Fruit fly (Drosophila melanogaster) ovary, adult (tissue): Measurements from ENCODE around the gene CG14971.

Experiments
- CG17801 ChIP-seq: fragments of 200-800 bp; optimal IDR thresholded peaks from 2 replicates; lab custom pipeline; 2019; ENCODE audit warnings: missing biosample characterization, mild to moderate bottlenecking, missing genetic modification characterization, moderate library complexity; ENCODE audit not compliant: partially characterized antibody

The CG14971 gene

DNA sequence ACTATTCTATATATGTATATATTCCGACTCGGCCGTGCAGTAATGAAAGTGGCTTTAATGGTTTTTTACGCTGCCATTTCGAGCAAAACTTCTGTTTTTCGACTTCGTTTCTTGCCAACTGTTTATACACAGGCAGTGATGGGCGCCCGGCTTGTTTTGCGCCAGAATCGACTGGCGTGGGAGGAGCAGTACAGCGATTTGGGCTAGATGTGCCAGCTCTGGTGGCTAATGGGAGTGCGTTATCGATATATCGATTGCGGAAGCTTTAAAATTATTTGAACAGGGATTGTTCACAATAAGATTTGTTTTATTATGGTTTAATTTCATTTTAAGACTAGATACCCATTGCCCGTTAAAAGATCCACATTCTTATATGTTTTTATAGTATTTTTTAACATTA is at the start of gene CG14971:
CG14971 (minus strand) TSS at position 136 of the 400 bp plus-strand sequence.
- TF ChIP-seq CG17801 (GFP tag; lab: Kevin White, UChicago), result no peak

DNA sequence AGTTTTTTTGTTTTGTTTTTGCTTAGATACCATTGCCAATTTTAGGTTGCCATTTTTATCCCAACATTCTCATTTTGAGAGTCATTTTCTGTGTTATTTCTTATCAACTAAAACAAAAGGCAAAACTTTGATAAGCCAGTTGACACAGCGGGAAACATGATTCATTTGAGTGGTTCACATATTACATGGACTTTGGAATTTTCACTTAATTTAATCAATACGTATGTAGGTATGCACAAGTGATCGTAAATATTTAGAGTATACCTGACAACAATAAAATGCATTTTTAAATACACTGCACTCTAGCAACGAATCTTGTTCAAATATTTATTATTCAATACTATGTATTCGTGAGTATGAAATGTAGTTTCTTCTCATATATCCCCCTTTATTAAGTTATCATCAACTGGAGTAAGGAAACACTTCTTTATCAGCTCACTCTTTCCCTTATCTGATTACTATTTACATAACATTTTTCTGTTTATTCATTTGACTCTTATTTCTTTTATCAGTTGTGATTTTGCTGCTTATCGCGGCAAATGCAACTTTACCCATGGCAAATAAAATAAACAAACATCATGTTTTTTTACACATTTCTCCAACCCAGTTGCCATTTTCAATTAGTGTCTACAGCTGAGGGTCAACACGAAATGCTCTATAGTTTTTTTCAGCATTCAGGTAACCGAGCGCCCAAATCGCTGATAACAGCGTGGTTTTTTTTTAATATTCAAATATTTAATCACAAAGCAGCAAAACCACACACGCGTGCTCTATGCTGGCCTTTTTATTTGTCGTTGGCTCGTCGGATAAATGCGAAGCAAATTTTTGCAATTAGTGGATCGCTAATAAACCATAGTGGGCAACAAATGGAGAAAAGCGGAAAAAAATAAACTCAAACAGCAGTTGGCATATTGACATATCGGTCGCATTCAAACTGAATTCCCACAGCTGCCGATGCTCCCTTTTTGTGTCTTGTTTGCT is 47.7 kb upstream of the CG14971 start:
- no peak for TF ChIP-seq CG17801 (GFP tag; lab: Kevin White, UChicago)

DNA sequence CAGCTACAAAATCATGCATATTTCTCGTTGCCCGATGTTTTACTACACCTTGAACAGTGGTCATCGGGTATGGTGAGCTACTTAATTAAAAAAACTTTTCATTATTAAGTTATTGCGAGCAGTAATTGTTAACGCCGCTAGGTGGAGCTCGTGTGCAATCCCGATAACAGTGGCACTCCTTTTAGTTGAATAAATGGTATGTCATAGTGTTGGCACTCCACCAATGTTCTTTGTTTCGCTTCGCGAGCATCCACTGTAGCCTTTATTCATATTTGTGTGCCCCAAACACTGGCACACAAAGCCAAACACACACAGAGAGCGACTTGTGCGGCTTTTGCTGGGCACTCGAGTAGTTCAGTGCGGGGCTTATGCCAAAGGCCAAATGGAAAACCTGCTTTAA is 46.8 kb upstream of the CG14971 start:
- TF ChIP-seq CG17801 (GFP tag; lab: Kevin White, UChicago), result peak; percentile 59

DNA sequence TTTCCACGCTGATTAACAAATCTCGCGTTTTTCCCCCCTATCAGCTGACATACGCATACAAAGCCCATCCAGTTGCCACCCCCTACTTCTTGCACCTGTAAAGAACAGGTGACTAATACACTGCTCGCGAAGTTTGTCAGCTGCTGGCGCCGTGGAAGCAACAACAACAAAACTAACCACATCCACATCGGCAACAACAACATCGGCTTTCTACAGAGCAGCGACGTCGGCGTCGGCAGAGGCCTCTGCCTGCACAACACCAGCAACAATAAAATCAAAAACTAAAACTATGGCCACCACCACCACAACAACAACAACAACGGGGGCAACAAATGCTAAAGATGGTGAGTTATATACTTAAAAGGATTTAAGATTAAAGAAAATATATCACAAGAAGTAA is 45.4 kb upstream of the CG14971 start:
- TF ChIP-seq CG17801 (GFP tag; lab: Kevin White, UChicago), result no peak

DNA sequence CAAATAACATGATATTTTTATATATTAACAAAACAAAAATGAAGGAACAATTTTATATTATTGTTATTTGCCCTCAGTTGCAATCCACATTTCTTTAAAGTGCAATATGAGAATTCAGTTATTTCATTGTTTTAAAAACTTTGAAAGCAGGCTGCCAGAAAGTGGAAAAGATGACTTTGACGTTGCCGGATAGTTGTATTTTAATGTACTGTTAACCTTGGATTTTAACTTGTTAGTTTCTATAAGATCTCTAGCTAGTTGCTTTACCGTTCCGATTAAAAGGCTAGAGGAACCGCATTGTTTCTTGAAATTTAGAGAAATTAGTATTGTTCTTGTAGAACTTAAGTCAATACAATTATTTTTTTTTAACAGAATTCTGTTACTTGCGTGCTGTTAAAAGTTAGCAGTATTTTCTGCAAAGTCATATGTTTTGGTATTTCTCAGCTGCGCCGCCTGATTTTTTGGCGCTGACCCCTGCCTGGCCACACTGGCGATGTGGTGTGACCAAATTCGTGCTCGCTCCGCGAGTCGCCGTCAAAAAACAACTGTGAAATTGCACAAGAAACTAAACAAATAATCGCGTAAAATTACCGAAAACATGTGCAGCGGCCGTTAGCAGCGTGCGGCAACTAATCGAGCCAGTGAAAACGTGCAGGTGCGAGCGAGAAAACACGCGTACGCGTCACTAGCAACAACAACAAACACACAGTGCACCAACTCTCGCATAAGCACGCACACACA is 44.3 kb upstream of the CG14971 start, which contains the start of gene Eip63E:
Eip63E (plus strand) TSS at position 472 of the 741 bp plus-strand sequence.
- peak; percentile 80 for TF ChIP-seq CG17801 (GFP tag; lab: Kevin White, UChicago)

DNA sequence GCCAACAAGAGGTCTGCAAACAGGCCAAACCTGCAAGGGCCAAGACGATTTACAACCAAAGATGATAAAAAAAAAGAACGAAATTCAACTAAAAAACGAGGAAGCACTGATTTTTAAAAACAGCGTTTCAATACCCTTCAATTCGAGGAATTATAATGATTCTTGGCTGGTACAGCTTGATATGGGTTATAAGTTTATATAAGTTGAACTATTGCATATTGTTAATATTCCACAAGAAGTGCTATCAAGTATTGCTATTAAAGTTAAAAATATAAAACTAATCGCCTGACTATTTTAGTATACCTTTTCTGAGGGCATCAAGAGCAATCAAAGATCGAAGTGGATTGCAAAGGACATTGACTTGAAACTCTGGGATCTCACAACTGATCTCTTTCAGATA is 42.9 kb upstream of the CG14971 start:
- no peak for TF ChIP-seq CG17801 (GFP tag; lab: Kevin White, UChicago)

DNA sequence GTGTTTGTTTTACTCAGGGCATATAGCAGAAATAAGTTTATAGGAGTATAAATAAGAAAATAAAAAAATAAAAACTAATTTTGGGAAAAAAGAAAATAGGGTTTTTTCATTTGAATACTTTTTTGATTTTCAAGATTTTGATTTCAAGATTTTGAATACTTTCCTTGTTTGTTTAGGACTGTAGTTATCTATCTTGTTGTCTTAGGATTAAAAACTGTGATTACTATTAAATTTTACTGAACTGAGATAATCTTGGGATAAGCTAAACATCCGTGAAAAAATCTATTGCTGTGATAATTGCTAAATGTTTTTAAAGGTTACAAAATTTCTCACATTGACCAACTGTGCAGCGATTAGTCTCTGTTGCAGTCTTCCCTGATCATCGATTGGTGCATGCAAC is 41.9 kb upstream of the CG14971 start:
- no peak for TF ChIP-seq CG17801 (GFP tag; lab: Kevin White, UChicago)

DNA sequence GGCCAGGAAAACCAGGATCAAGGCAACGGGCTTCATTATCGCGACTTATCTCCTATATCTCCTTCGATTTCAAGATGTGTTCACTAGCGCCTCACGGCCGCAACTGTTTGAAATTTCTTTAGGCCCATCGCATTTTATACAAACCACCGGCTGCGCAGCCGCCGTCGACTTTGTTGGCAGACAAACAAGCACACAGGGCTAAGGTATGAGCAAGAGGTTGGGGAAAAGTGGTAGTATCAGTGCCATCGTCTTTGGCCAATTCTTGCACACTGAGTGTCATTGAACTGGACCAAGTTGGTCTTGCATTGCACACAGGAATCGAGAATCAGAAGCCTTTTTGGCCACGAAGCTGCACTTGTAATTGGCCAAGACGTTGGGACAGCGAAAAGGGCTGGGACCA is 41.5 kb upstream of the CG14971 start, which contains the start of gene ImpE2:
ImpE2 (minus strand) TSS at position 115 of the 400 bp plus-strand sequence.
- TF ChIP-seq CG17801 (GFP tag; lab: Kevin White, UChicago), result no peak

DNA sequence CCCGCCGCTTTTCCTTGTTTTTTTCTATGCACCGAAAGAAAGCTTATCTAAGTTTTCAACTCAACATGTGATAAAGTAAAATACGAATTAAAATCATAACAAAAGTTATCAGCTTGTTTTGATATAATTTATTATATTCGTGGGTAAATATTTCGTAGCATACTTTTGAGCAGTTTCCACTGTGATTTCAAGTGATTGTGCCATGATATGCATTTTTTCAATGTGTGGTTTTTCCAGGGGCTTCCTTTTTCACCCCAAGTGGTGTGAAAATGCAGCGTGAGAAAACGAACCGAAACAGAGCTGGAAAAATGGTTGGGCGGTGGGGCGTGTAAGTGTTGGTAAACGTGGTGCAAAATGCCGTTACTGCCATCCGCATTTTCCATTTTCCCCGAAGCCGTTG is 32.1 kb upstream of the CG14971 start:
- no peak for TF ChIP-seq CG17801 (GFP tag; lab: Kevin White, UChicago)

DNA sequence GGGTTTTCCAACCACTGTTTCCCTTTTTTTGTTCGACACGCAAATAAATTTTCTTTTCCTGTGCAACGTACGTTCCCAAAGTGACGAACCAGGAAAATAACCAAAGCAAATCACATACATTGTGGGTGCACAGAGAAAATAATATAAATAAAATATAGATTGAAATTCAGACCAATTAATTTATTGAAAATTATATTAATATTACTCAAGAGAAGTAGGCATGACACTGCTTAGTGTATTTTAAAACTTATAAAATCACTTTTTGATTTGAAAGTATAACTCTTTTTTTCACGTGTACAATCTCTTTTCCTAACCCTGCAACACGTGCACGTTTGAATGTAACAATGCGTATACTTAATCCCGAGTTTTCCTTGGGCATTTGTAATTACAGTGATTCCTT is 25.5 kb upstream of the CG14971 start:
- TF ChIP-seq CG17801 (GFP tag; lab: Kevin White, UChicago), result no peak

DNA sequence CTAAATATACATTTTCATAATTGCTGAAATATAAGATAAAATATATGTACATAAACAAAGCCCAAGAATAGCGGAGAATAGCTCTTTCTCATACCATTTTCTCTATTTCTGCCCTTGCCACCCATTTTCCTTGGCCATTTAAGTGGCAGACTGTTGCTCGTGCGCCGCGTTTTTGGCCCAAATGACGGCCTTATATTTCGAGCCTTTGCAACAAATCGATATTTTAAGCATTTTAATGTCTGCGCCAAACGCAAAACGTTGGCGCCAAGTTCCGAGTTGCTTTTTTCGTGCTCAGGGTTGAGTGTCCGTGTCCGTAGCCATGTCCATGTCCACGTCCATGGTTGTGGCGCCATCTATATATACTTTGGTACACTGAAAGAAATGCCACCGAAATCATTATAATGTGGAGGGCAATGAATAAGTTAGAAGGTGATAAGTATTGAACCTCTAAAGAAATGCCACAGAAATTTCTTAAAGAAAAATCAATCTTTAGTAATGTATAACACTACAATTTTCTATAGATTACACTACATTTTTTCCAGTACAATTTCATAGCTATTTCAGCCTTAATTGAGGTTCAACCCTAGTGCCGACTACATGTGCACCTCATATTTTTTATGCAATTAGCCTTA is 21.1 kb upstream of the CG14971 start:
- no peak for TF ChIP-seq CG17801 (GFP tag; lab: Kevin White, UChicago)

DNA sequence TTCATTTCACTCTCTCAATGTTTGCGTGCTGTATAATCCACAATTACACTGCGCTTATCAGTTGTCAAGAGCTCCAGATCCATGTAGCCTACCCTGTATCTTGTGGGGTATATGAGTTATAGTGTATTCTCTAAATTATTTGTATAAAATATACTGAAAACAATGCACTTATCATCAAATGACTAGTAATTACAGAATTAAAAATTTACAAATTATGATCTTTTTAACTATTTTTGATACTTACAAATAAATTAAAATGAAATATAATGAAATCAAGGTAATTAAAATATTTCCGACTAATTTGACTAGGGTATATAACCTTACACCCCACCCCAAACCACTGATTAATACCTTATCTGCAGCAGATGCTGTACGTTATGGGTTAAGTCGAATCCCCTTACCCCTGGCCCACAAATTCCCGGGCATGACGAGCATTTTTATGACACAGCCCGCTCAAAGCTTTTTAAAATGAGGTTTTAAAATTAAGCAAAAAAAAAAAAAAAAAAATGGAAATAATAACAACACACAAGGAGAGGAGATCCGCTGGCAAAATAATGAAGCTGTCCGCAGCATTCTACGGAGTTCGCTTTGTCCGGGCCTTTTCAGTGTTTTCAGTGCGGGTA is 14.1 kb upstream of the CG14971 start:
- TF ChIP-seq CG17801 (GFP tag; lab: Kevin White, UChicago), result no peak

DNA sequence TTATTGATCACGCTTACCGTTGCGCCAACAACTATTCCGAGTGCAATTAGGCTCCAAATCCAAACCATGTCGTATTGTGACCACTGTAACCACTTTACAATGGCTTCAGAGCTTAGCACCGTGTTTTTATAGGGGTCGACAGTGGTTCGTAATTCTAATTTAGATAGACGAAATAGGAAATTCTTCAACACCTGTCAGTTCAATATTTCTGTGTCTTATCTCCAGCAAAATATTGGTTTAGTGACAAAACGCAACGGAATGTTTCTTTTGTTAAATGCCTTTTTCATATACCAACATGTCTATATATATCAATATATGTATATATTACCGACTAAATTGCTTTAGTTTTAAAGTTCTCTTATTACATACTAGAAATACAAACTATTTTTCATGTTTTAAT is 13.4 kb upstream of the CG14971 start, which contains the start of gene CG43074:
CG43074 (minus strand) TSS at position 101 of the 400 bp plus-strand sequence.
- TF ChIP-seq CG17801 (GFP tag; lab: Kevin White, UChicago), result no peak

DNA sequence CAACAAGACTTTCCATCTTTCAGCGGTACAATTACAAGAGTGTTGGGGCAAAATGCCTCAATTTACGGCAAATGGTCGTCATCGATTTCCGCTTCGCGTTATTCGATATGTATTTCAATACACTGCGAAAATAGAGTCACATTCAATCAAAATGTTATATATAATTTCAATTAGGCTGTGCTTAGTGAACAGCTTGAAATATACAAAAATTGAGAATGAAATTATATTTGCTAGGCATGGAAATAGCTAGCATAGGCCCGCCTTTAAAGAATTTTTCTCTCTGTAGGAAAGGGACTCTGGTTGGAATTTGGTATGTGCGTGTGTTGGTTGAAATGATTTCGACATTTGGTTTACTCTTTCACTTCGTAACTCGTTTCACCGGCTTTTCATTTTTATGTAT is 8.4 kb upstream of the CG14971 start:
- no peak for TF ChIP-seq CG17801 (GFP tag; lab: Kevin White, UChicago)
